Fruit fly (Drosophila melanogaster) whole organism, embryonic: ENCODE measurements around the gene RSG7.

ENCODE experiments used
- CG10462 ChIP-seq: fragments of 200-800 bp; sonication (Bioruptor generic); optimal IDR thresholded peaks from 2 replicates; lab custom pipeline; 2016; ENCODE audit warnings: missing biosample characterization, missing genetic modification characterization
- CG13123 ChIP-seq: fragments of 200-800 bp; sonication (Bioruptor generic); optimal IDR thresholded peaks from 2 replicates; lab custom pipeline; 2016; ENCODE audit warnings: missing biosample characterization, missing genetic modification characterization
- CG14050 ChIP-seq: fragments of 200-800 bp; sonication (Bioruptor generic); IDR thresholded peaks from 3 replicates; pipeline ENCODE4 v1.3.6; 2022; ENCODE audit warnings: missing biosample characterization, missing genetic modification characterization
- CG14965 ChIP-seq: fragments of 200-800 bp; sonication (Bioruptor generic); optimal IDR thresholded peaks from 2 replicates; lab custom pipeline; 2016; ENCODE audit warnings: missing biosample characterization, missing genetic modification characterization, borderline replicate concordance
- CG1603 ChIP-seq: fragments of 200-800 bp; sonication (Bioruptor generic); optimal IDR thresholded peaks from 2 replicates; lab custom pipeline; 2019; ENCODE audit warnings: missing biosample characterization, mild to moderate bottlenecking, missing genetic modification characterization, moderate library complexity
- CG17328 ChIP-seq: fragments of 200-800 bp; sonication (Bioruptor generic); IDR thresholded peaks from 2 replicates; pipeline ENCODE4 v1.3.6; 2022; ENCODE audit warnings: missing biosample characterization, missing genetic modification characterization
- CG17612 ChIP-seq: fragments of 200-800 bp; sonication (Bioruptor generic); IDR thresholded peaks from 2 replicates; pipeline ENCODE4 v1.3.6; 2022; ENCODE audit warnings: missing biosample characterization, missing genetic modification characterization
- CG18262 ChIP-seq: fragments of 200-800 bp; optimal IDR thresholded peaks from 3 replicates; lab custom pipeline; 2019; ENCODE audit warnings: missing biosample characterization, mild to moderate bottlenecking, missing genetic modification characterization, moderate library complexity
- CG18619 ChIP-seq: fragments of 200-800 bp; sonication (Bioruptor generic); optimal IDR thresholded peaks from 3 replicates; lab custom pipeline; 2017; ENCODE audit warnings: missing biosample characterization, mild to moderate bottlenecking, missing genetic modification characterization
- CG30020 ChIP-seq: fragments of 200-800 bp; optimal IDR thresholded peaks from 2 replicates; lab custom pipeline; 2019; ENCODE audit warnings: missing biosample characterization, mild to moderate bottlenecking, missing genetic modification characterization, moderate library complexity
- CG31365 ChIP-seq: fragments of 200-800 bp; sonication (Bioruptor generic); optimal IDR thresholded peaks from 2 replicates; lab custom pipeline; 2018; ENCODE audit warnings: missing biosample characterization, mild to moderate bottlenecking, missing genetic modification characterization
- CG31441 ChIP-seq: fragments of 200-800 bp; sonication (Bioruptor generic); IDR thresholded peaks from 2 replicates; pipeline ENCODE4 v1.3.6; 2022; ENCODE audit warnings: missing biosample characterization, missing genetic modification characterization
- CG3407 ChIP-seq: fragments of 200-800 bp; sonication (Bioruptor generic); optimal IDR thresholded peaks from 2 replicates; lab custom pipeline; 2018; ENCODE audit warnings: missing biosample characterization, mild to moderate bottlenecking, missing genetic modification characterization
- CG4424 ChIP-seq: fragments of 200-800 bp; sonication (Bioruptor generic); optimal IDR thresholded peaks from 3 replicates; lab custom pipeline; 2016; ENCODE audit warnings: missing biosample characterization, missing genetic modification characterization
- CG4854 ChIP-seq: fragments of 200-800 bp; sonication (Bioruptor generic); optimal IDR thresholded peaks from 2 replicates; lab custom pipeline; 2016; ENCODE audit warnings: missing biosample characterization, missing genetic modification characterization, inconsistent platforms
- CG6175 ChIP-seq: fragments of 200-800 bp; sonication (Bioruptor generic); IDR thresholded peaks from 3 replicates; pipeline ENCODE4 v1.3.6; 2022; ENCODE audit warnings: missing biosample characterization, missing genetic modification characterization
- CG6654 ChIP-seq: fragments of 200-800 bp; sonication (Bioruptor generic); optimal IDR thresholded peaks from 2 replicates; lab custom pipeline; 2017; ENCODE audit warnings: missing biosample characterization, mild to moderate bottlenecking, missing genetic modification characterization
- CG6791 ChIP-seq: fragments of 200-800 bp; sonication (Bioruptor generic); IDR thresholded peaks from 3 replicates; pipeline ENCODE4 v1.3.6; 2022; ENCODE audit warnings: missing biosample characterization, missing genetic modification characterization; ENCODE audit not compliant: partially characterized antibody
- CG7271 ChIP-seq: fragments of 200-800 bp; sonication (Bioruptor generic); optimal IDR thresholded peaks from 2 replicates; lab custom pipeline; 2018; ENCODE audit warnings: missing biosample characterization, mild to moderate bottlenecking, missing genetic modification characterization, moderate library complexity
- CG7963 ChIP-seq: fragments of 200-800 bp; sonication (Bioruptor generic); IDR thresholded peaks from 3 replicates; pipeline ENCODE4 v1.3.6; 2022; ENCODE audit warnings: missing biosample characterization, missing genetic modification characterization; ENCODE audit not compliant: partially characterized antibody
- CG9727 ChIP-seq: fragments of 200-800 bp; sonication (Bioruptor generic); optimal IDR thresholded peaks from 3 replicates; lab custom pipeline; 2017; ENCODE audit warnings: missing biosample characterization, mild to moderate bottlenecking, missing genetic modification characterization
- D19A ChIP-seq: fragments of 200-800 bp; optimal IDR thresholded peaks from 3 replicates; lab custom pipeline; 2019; ENCODE audit warnings: missing biosample characterization, mild to moderate bottlenecking, missing genetic modification characterization, moderate library complexity
- Dad ChIP-seq: fragments of 200-800 bp; sonication (Bioruptor generic); optimal IDR thresholded peaks from 3 replicates; lab custom pipeline; 2016; ENCODE audit warnings: missing biosample characterization, missing genetic modification characterization
- Dp ChIP-seq: fragments of 200-800 bp; sonication (Bioruptor generic); optimal IDR thresholded peaks from 2 replicates; lab custom pipeline; 2018; ENCODE audit warnings: missing biosample characterization, mild to moderate bottlenecking, missing genetic modification characterization, moderate library complexity
- Dref ChIP-seq: fragments of 200-800 bp; sonication (Bioruptor generic); IDR thresholded peaks from 2 replicates; pipeline ENCODE4 v1.3.6; 2022; ENCODE audit warnings: missing biosample characterization, missing genetic modification characterization
- Drgx ChIP-seq: fragments of 200-800 bp; sonication (Bioruptor generic); IDR thresholded peaks from 2 replicates; pipeline ENCODE4 v1.3.6; 2022; ENCODE audit warnings: missing biosample characterization, missing genetic modification characterization
- E2f2 ChIP-seq: fragments of 200-800 bp; sonication (Bioruptor generic); IDR thresholded peaks from 2 replicates; pipeline ENCODE4 v1.3.6; 2022; ENCODE audit warnings: missing biosample characterization, missing genetic modification characterization
- H15 ChIP-seq: fragments of 200-800 bp; sonication (Bioruptor generic); IDR thresholded peaks from 3 replicates; pipeline ENCODE4 v1.3.6; 2022; ENCODE audit warnings: missing biosample characterization, missing genetic modification characterization
- Hand ChIP-seq: fragments of 200-800 bp; sonication (Bioruptor generic); optimal IDR thresholded peaks from 2 replicates; lab custom pipeline; 2017; ENCODE audit warnings: mild to moderate bottlenecking, missing biosample characterization, missing genetic modification reagents, missing genetic modification characterization
- Jarid2 ChIP-seq: fragments of 200-800 bp; sonication (Bioruptor generic); optimal IDR thresholded peaks from 3 replicates; lab custom pipeline; 2017; ENCODE audit warnings: mild to moderate bottlenecking, missing biosample characterization, missing genetic modification reagents, missing genetic modification characterization
- Lpt ChIP-seq: fragments of >200 bp; optimal IDR thresholded peaks from 2 replicates; lab custom pipeline; 2018; ENCODE audit warnings: missing biosample characterization, missing genetic modification characterization
- MTF-1 ChIP-seq: fragments of 200-800 bp; sonication (Bioruptor generic); optimal IDR thresholded peaks from 2 replicates; lab custom pipeline; 2018; ENCODE audit warnings: missing biosample characterization, mild to moderate bottlenecking, missing genetic modification characterization, borderline replicate concordance
- NFAT ChIP-seq: fragments of 200-800 bp; sonication (Bioruptor generic); IDR thresholded peaks from 2 replicates; pipeline ENCODE4 v1.3.6; 2022; ENCODE audit warnings: missing biosample characterization, missing genetic modification characterization
- Spps ChIP-seq: fragments of 200-800 bp; sonication (Bioruptor generic); optimal IDR thresholded peaks from 2 replicates; lab custom pipeline; 2018; ENCODE audit warnings: missing biosample characterization, mild to moderate bottlenecking, missing genetic modification characterization
- Ssrp ChIP-seq: fragments of 200-800 bp; sonication (Bioruptor generic); optimal IDR thresholded peaks from 2 replicates; lab custom pipeline; 2018; ENCODE audit warnings: missing biosample characterization, mild to moderate bottlenecking, missing genetic modification characterization, moderate library complexity
- ac ChIP-seq: fragments of 200-800 bp; sonication (Bioruptor generic); optimal IDR thresholded peaks from 3 replicates; lab custom pipeline; 2017; ENCODE audit warnings: missing biosample characterization, mild to moderate bottlenecking, missing genetic modification characterization
- bab2 ChIP-seq: fragments of 200-800 bp; sonication (Bioruptor generic); optimal IDR thresholded peaks from 2 replicates; lab custom pipeline; 2016; ENCODE audit warnings: missing biosample characterization, missing genetic modification characterization
- chinmo ChIP-seq: fragments of 200-800 bp; sonication (Bioruptor generic); IDR thresholded peaks from 4 replicates; pipeline ENCODE4 v1.3.6; 2022; ENCODE audit warnings: missing biosample characterization, missing genetic modification characterization; ENCODE audit not compliant: partially characterized antibody
- dimm ChIP-seq: fragments of 200-800 bp; sonication (Bioruptor generic); IDR thresholded peaks from 2 replicates; pipeline ENCODE4 v1.3.6; 2022; ENCODE audit warnings: missing biosample characterization, missing genetic modification characterization
- dmrt99B ChIP-seq: fragments of 200-800 bp; sonication (Bioruptor generic); optimal IDR thresholded peaks from 2 replicates; lab custom pipeline; 2018; ENCODE audit warnings: missing biosample characterization, mild to moderate bottlenecking, missing genetic modification characterization, moderate library complexity
- grn ChIP-seq: fragments of 200-800 bp; sonication (Bioruptor generic); optimal IDR thresholded peaks from 3 replicates; lab custom pipeline; 2017; ENCODE audit warnings: missing biosample characterization, missing genetic modification characterization
- gro ChIP-seq: fragments of 200-800 bp; sonication (Bioruptor generic); optimal IDR thresholded peaks from 2 replicates; lab custom pipeline; 2016; ENCODE audit warnings: missing biosample characterization, missing genetic modification characterization
- hkb ChIP-seq, 2 experiments: fragments of 200-800 bp in 1 of 2; fragments of >200 bp in 1 of 2; sonication (Bioruptor generic) in 1 of 2; IDR thresholded peaks in 1 of 2; optimal IDR thresholded peaks in 1 of 2; 2 replicates each; pipeline versions ENCODE4 v1.3.6 to Lab custom; 2017 to 2022; ENCODE audit warnings: missing biosample characterization in 1 of 2, missing genetic modification characterization in 1 of 2
- lab ChIP-seq: fragments of 200-800 bp; sonication (Bioruptor generic); optimal IDR thresholded peaks from 3 replicates; lab custom pipeline; 2017; ENCODE audit warnings: missing biosample characterization, missing genetic modification characterization, mild to moderate bottlenecking, moderate library complexity, missing genetic modification reagents
- nmo ChIP-seq: fragments of 200-800 bp; sonication (Bioruptor generic); optimal IDR thresholded peaks from 2 replicates; lab custom pipeline; 2018; ENCODE audit warnings: missing biosample characterization, mild to moderate bottlenecking, missing genetic modification characterization, moderate library complexity
- pita ChIP-seq: fragments of 200-800 bp; sonication (Bioruptor generic); optimal IDR thresholded peaks from 2 replicates; lab custom pipeline; 2017; ENCODE audit warnings: missing biosample characterization, mild to moderate bottlenecking, missing genetic modification characterization
- ranshi ChIP-seq: fragments of 200-800 bp; sonication (Bioruptor generic); IDR thresholded peaks from 2 replicates; pipeline ENCODE4 v1.3.6; 2022; ENCODE audit warnings: missing biosample characterization, missing genetic modification characterization
- shn ChIP-seq: fragments of 200-800 bp; sonication (Bioruptor generic); optimal IDR thresholded peaks from 3 replicates; lab custom pipeline; 2016; ENCODE audit warnings: missing biosample characterization, missing genetic modification characterization
- z ChIP-seq: fragments of 200-800 bp; sonication (Bioruptor generic); IDR thresholded peaks from 3 replicates; pipeline ENCODE4 v1.3.6; 2022; ENCODE audit warnings: missing biosample characterization, missing genetic modification characterization

RSG7 gene

dm6 chrX:16811213-16811749, 33.0 kb downstream of the RSG7 start, which contains the start of gene CG4829 (continued):
- TF ChIP-seq shn: peak; percentile 66
- TF ChIP-seq D19A (tag; lab: Kevin White, UChicago): peak; percentile 86
- TF ChIP-seq ac: peak; percentile 12
- peak; percentile 67 for TF ChIP-seq Hand
- peak; percentile 64 for TF ChIP-seq Jarid2 (GFP tag; lab: Kevin White, UChicago)
- TF ChIP-seq CG6791 (GFP tag; lab: Robert Waterston, UW): no peak
- TF ChIP-seq Dad (GFP tag; lab: Kevin White, UChicago): peak; percentile 79
- peak; percentile 94 for TF ChIP-seq dmrt99B
- TF ChIP-seq Dp: no peak
- TF ChIP-seq chinmo (GFP tag; lab: Robert Waterston, UW): no peak
- TF ChIP-seq CG30020 (tag; lab: Kevin White, UChicago): peak; percentile 33
- peak; percentile 93 for TF ChIP-seq lab (GFP tag; lab: Kevin White, UChicago)
- TF ChIP-seq CG4424 (GFP tag; lab: Kevin White, UChicago): peak; percentile 89
- TF ChIP-seq MTF-1: peak; percentile 86
- TF ChIP-seq CG3407 (GFP tag; lab: Kevin White, UChicago): peak; percentile 75
- peak; percentile 72; the same call in 1 of the 2 replicates for TF ChIP-seq NFAT (GFP tag; lab: Robert Waterston, UW)
- TF ChIP-seq CG7963: no peak
- TF ChIP-seq Dref: no peak
- TF ChIP-seq pita (GFP tag; lab: Kevin White, UChicago): no peak
- TF ChIP-seq CG6654 (GFP tag; lab: Kevin White, UChicago): peak; percentile 71
- peak; percentile 86 for TF ChIP-seq bab2 (GFP tag; lab: Kevin White, UChicago)
- TF ChIP-seq CG18619 (GFP tag; lab: Kevin White, UChicago): peak; percentile 79
- peak; percentile 20 for TF ChIP-seq CG7271
- TF ChIP-seq CG17612 (GFP tag; lab: Robert Waterston, UW): peak; percentile 72; the same call in 1 of the 2 replicates
- TF ChIP-seq Drgx (GFP tag; lab: Robert Waterston, UW): peak; percentile 68
- peak; percentile 85 for TF ChIP-seq H15 (GFP tag; lab: Robert Waterston, UW)
- TF ChIP-seq CG9727 (GFP tag; lab: Kevin White, UChicago): peak; percentile 77
- TF ChIP-seq E2f2 (GFP tag; lab: Robert Waterston, UW): peak; percentile 65
- TF ChIP-seq ranshi (GFP tag; lab: Robert Waterston, UW): peak; percentile 90
- peak; percentile 85 for TF ChIP-seq gro (GFP tag; lab: Kevin White, UChicago)
- peak; percentile 85 for TF ChIP-seq CG14050 (GFP tag; lab: Robert Waterston, UW)
- TF ChIP-seq z (GFP tag; lab: Robert Waterston, UW): 0 out of 3 replicates have a peak, but pooled peaks have one; percentile 30
- TF ChIP-seq CG13123 (GFP tag; lab: Kevin White, UChicago): peak; percentile 66
- peak; percentile 95 for TF ChIP-seq CG1603 (tag; lab: Kevin White, UChicago)
- TF ChIP-seq CG18262: peak; percentile 87
- TF ChIP-seq CG31365 (tag; lab: Kevin White, UChicago): peak; percentile 82
- TF ChIP-seq CG6175 (GFP tag; lab: Robert Waterston, UW): peak; percentile 73; the same call in 2 of the 3 replicates
- no peak for TF ChIP-seq grn (GFP tag; lab: Kevin White, UChicago)
- no peak for TF ChIP-seq Lpt
- peak; percentile 88 for TF ChIP-seq CG17328 (GFP tag; lab: Robert Waterston, UW)
- peak; percentile 93 for TF ChIP-seq CG31441 (GFP tag; lab: Robert Waterston, UW)
- peak; percentile 23 for TF ChIP-seq CG14965 (GFP tag; lab: Kevin White, UChicago)
- peak; percentile 79 for TF ChIP-seq CG4854 (GFP tag; lab: Kevin White, UChicago)
- TF ChIP-seq CG10462 (GFP tag; lab: Kevin White, UChicago): peak; percentile 53
- no peak for TF ChIP-seq hkb (optimal IDR thresholded peaks at IDR 0.05; lab: Kevin White, UChicago)
- peak; percentile 92 for TF ChIP-seq hkb (GFP tag; IDR thresholded peaks at IDR 0.05; lab: Robert Waterston, UW)
- peak; percentile 83 for TF ChIP-seq Ssrp
- TF ChIP-seq Spps: peak; percentile 66
- peak; percentile 48; the same call in 1 of the 2 replicates for TF ChIP-seq dimm (GFP tag; lab: Robert Waterston, UW)
- TF ChIP-seq nmo (GFP tag; lab: Kevin White, UChicago): peak; percentile 91
